Worm (Caenorhabditis elegans) whole organism, young adult: ENCODE results near the gene F02H6.7.

Experiments
- B0035.1 ChIP-seq: sonication (generic microtip); optimal IDR thresholded peaks from 2 replicates; lab custom pipeline; 2016; ENCODE audit warnings: missing genetic modification characterization, mild to moderate bottlenecking, missing compliant biosample characterization, missing genotype, missing genetic modification reagents
- F22D6.2 ChIP-seq: sonication (generic microtip); optimal IDR thresholded peaks from 2 replicates; lab custom pipeline; 2016; ENCODE audit warnings: mild to moderate bottlenecking, missing genetic modification characterization, missing compliant biosample characterization
- F57A8.1 ChIP-seq: fragments of 200-800 bp; sonication (Bioruptor generic); optimal IDR thresholded peaks from 2 replicates; lab custom pipeline; 2018; ENCODE audit warnings: mild to moderate bottlenecking, missing genetic modification characterization, moderate library complexity, missing compliant biosample characterization
- K11D2.4 ChIP-seq: fragments of 200-800 bp; sonication (Bioruptor generic); IDR thresholded peaks from 2 replicates; pipeline ENCODE4 v1.3.6; 2022; ENCODE audit warnings: missing genetic modification reagents, missing genetic modification characterization, missing compliant biosample characterization
- K12H6.12 ChIP-seq: fragments of 200-800 bp; sonication (Bioruptor generic); optimal IDR thresholded peaks from 2 replicates; lab custom pipeline; 2018; ENCODE audit warnings: mild to moderate bottlenecking, missing genetic modification characterization, missing compliant biosample characterization
- Y53F4B.3 ChIP-seq: fragments of 200-800 bp; sonication (Bioruptor generic); IDR thresholded peaks from 2 replicates; pipeline ENCODE4 v1.3.6; 2022; ENCODE audit warnings: missing genetic modification reagents, missing genetic modification characterization, missing compliant biosample characterization
- Y53G8AR.9 ChIP-seq: fragments of 200-800 bp; sonication (Bioruptor generic); conservative IDR thresholded peaks from 2 replicates; pipeline ENCODE4 v1.3.6; 2022; ENCODE audit warnings: missing genetic modification reagents, missing genetic modification characterization, missing compliant biosample characterization
- attf-6 ChIP-seq: fragments of 200-800 bp; sonication (Bioruptor generic); IDR thresholded peaks from 2 replicates; pipeline ENCODE4 v1.3.6; 2022; ENCODE audit warnings: missing genetic modification reagents, missing genetic modification characterization, missing compliant biosample characterization
- bed-1 ChIP-seq: fragments of 200-800 bp; sonication (Bioruptor generic); IDR thresholded peaks from 2 replicates; pipeline ENCODE4 v1.3.6; 2022; ENCODE audit warnings: missing genetic modification reagents, missing genetic modification characterization, missing compliant biosample characterization
- bed-2 ChIP-seq: fragments of 200-800 bp; sonication (Bioruptor generic); IDR thresholded peaks from 2 replicates; pipeline ENCODE4 v1.3.6; 2022; ENCODE audit warnings: missing genetic modification reagents, missing genetic modification characterization, missing compliant biosample characterization
- cebp-1 ChIP-seq, 2 experiments: fragments of 200-800 bp in 1 of 2; sonication (Bioruptor generic) in 1 of 2; sonication (generic microtip) in 1 of 2; IDR thresholded peaks in 1 of 2; optimal IDR thresholded peaks in 1 of 2; 2 replicates each; pipeline versions ENCODE4 v1.3.6 to Lab custom; 2017 to 2022; ENCODE audit warnings: missing compliant biosample characterization in 2 of 2, missing genetic modification characterization in 2 of 2, mild to moderate bottlenecking in 1 of 2, missing genetic modification reagents in 1 of 2, moderate library complexity in 1 of 2
- cebp-2 ChIP-seq: fragments of 200-800 bp; sonication (Bioruptor generic); IDR thresholded peaks from 2 replicates; pipeline ENCODE4 v1.3.6; 2022; ENCODE audit warnings: missing genetic modification characterization, missing compliant biosample characterization
- ceh-27 ChIP-seq: fragments of 200-800 bp; sonication (Bioruptor generic); optimal IDR thresholded peaks from 2 replicates; lab custom pipeline; 2018; ENCODE audit warnings: mild to moderate bottlenecking, missing genetic modification characterization, moderate library complexity, missing compliant biosample characterization
- ceh-91 ChIP-seq: fragments of 200-800 bp; sonication (Bioruptor generic); IDR thresholded peaks from 2 replicates; pipeline ENCODE4 v1.3.6; 2022; ENCODE audit warnings: missing genetic modification reagents, missing genetic modification characterization, missing compliant biosample characterization
- die-1 ChIP-seq: sonication (generic microtip); optimal IDR thresholded peaks from 2 replicates; lab custom pipeline; 2016; ENCODE audit warnings: missing genotype, mild to moderate bottlenecking, missing genetic modification characterization, missing compliant biosample characterization
- dox-1 ChIP-seq: fragments of 200-800 bp; sonication (Bioruptor generic); IDR thresholded peaks from 2 replicates; pipeline ENCODE4 v1.3.6; 2022; ENCODE audit warnings: missing genetic modification reagents, missing genetic modification characterization, missing compliant biosample characterization
- dpff-1 ChIP-seq: sonication (generic microtip); optimal IDR thresholded peaks from 2 replicates; lab custom pipeline; 2017; ENCODE audit warnings: mild to moderate bottlenecking, missing genetic modification characterization, missing compliant biosample characterization
- efl-1 ChIP-seq: fragments of 150-350 bp; optimal IDR thresholded peaks from 2 replicates; lab custom pipeline; 2014; ENCODE audit warnings: missing biosample characterization, missing genetic modification reagents, missing genetic modification characterization
- egl-18 ChIP-seq: fragments of 200-800 bp; sonication (Bioruptor generic); IDR thresholded peaks from 2 replicates; pipeline ENCODE4 v1.3.6; 2022; ENCODE audit warnings: missing genetic modification reagents, missing genetic modification characterization, missing compliant biosample characterization
- egrh-3 ChIP-seq: fragments of 200-800 bp; sonication (Bioruptor generic); IDR thresholded peaks from 2 replicates; pipeline ENCODE4 v1.3.6; 2022; ENCODE audit warnings: missing genetic modification reagents, missing genetic modification characterization, missing compliant biosample characterization
- hlh-12 ChIP-seq: sonication (generic microtip); optimal IDR thresholded peaks from 2 replicates; lab custom pipeline; 2016; ENCODE audit warnings: missing genetic modification characterization, missing compliant biosample characterization
- hmg-1.2 ChIP-seq: fragments of 200-800 bp; sonication (Bioruptor generic); IDR thresholded peaks from 2 replicates; pipeline ENCODE4 v1.3.6; 2022; ENCODE audit warnings: missing genetic modification reagents, missing genetic modification characterization, missing compliant biosample characterization
- hsf-1 ChIP-seq: fragments of 200-800 bp; sonication (Bioruptor generic); IDR thresholded peaks from 2 replicates; pipeline ENCODE4 v1.3.6; 2022; ENCODE audit warnings: missing genetic modification reagents, missing genetic modification characterization, missing compliant biosample characterization
- let-607 ChIP-seq, 2 experiments: fragments of 200-800 bp in 1 of 2; sonication (Bioruptor generic) in 1 of 2; sonication (generic microtip) in 1 of 2; optimal IDR thresholded peaks; 2 replicates each; lab custom pipeline; 2016 to 2018; ENCODE audit warnings: mild to moderate bottlenecking in 2 of 2, missing compliant biosample characterization in 2 of 2, missing genetic modification characterization in 2 of 2, moderate library complexity in 2 of 2, missing genotype in 1 of 2
- lin-26 ChIP-seq: fragments of 200-800 bp; sonication (Bioruptor generic); IDR thresholded peaks from 2 replicates; pipeline ENCODE4 v1.3.6; 2022; ENCODE audit warnings: missing genetic modification reagents, missing genetic modification characterization, missing compliant biosample characterization
- lin-40 ChIP-seq: sonication (generic microtip); optimal IDR thresholded peaks from 2 replicates; lab custom pipeline; 2016; ENCODE audit warnings: missing genetic modification characterization, mild to moderate bottlenecking, missing compliant biosample characterization, missing genotype, missing genetic modification reagents
- madf-3 ChIP-seq: fragments of 200-800 bp; sonication (Bioruptor generic); IDR thresholded peaks from 2 replicates; pipeline ENCODE4 v1.3.6; 2022; ENCODE audit warnings: missing genetic modification reagents, missing genetic modification characterization, missing compliant biosample characterization
- madf-8 ChIP-seq: fragments of 200-800 bp; sonication (Bioruptor generic); conservative IDR thresholded peaks from 2 replicates; pipeline ENCODE4 v1.3.6; 2022; ENCODE audit warnings: missing genetic modification reagents, missing genetic modification characterization, missing compliant biosample characterization
- mcd-1 ChIP-seq: fragments of 200-800 bp; sonication (Bioruptor generic); IDR thresholded peaks from 2 replicates; pipeline ENCODE4 v1.3.6; 2022; ENCODE audit warnings: missing genetic modification reagents, missing genetic modification characterization, missing compliant biosample characterization
- nfya-1 ChIP-seq: sonication (generic microtip); optimal IDR thresholded peaks from 2 replicates; lab custom pipeline; 2017; ENCODE audit warnings: antibody characterized with exemption, missing compliant biosample characterization, missing genetic modification characterization, borderline replicate concordance; ENCODE audit not compliant: insufficient read depth
- nfyb-1 ChIP-seq: fragments of 200-800 bp; sonication (Bioruptor generic); IDR thresholded peaks from 2 replicates; pipeline ENCODE4 v1.3.6; 2022; ENCODE audit warnings: missing genetic modification reagents, missing genetic modification characterization, missing compliant biosample characterization
- rpc-1 ChIP-seq, 2 experiments: fragments of 150-350 bp in 1 of 2; sonication (generic microtip) in 1 of 2; optimal IDR thresholded peaks; 2 replicates each; lab custom pipeline; 2014 to 2018; ENCODE audit warnings: missing biosample characterization in 1 of 2, missing genetic modification characterization in 1 of 2, missing genetic modification reagents in 1 of 2, missing genotype in 1 of 2
- snpc-4 ChIP-seq, 5 experiments: fragments of 150-350 bp in 1 of 5; sonication (generic microtip) in 4 of 5; optimal IDR thresholded peaks; 2 replicates each; lab custom pipeline; 2014 to 2018; ENCODE audit warnings: missing genetic modification characterization in 5 of 5, missing biosample characterization in 3 of 5, antibody characterized with exemption in 2 of 5, mild to moderate bottlenecking in 2 of 5, missing compliant biosample characterization in 2 of 5, missing genotype in 2 of 5, moderate library complexity in 2 of 5, missing genetic modification reagents in 1 of 5
- somi-1 ChIP-seq: fragments of 200-800 bp; sonication (Bioruptor generic); optimal IDR thresholded peaks from 2 replicates; lab custom pipeline; 2018; ENCODE audit warnings: mild to moderate bottlenecking, missing genetic modification characterization, missing compliant biosample characterization
- tbx-9 ChIP-seq: sonication (generic microtip); optimal IDR thresholded peaks from 2 replicates; lab custom pipeline; 2016; ENCODE audit warnings: borderline replicate concordance, missing genetic modification characterization, inconsistent platforms, missing compliant biosample characterization
- zim-3 ChIP-seq: sonication (generic microtip); optimal IDR thresholded peaks from 2 replicates; lab custom pipeline; 2017; ENCODE audit warnings: mild to moderate bottlenecking, missing genetic modification characterization, moderate library complexity, missing compliant biosample characterization
- ztf-26 ChIP-seq: sonication (generic microtip); optimal IDR thresholded peaks from 2 replicates; lab custom pipeline; 2017; ENCODE audit warnings: missing genetic modification characterization, missing compliant biosample characterization

F02H6.7 gene

DNA sequence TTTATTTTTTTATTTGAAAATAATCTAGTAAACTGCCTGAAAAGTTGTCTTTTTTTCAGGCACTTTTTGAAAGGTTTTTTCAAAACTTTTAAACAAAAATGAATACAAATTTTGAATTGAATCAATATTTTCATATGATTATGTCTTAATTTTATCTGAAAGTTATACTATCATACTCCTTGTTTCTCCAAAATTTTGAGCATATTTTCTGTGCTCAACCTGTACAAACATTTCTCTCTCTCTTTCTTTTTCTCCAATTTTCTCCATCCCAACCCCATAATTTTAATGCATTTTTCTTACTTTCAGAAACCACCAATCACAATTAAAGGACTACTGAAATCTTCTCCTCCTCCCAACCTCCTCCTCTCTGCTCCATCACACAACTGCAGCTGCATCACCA is 48.2 kb upstream of the F02H6.7 start, which contains the start of gene ilcr-1 (continued):
- no peak for TF ChIP-seq nfyb-1 (GFP tag; lab: Robert Waterston, UW)
- TF ChIP-seq Y53G8AR.9 = no peak
- TF ChIP-seq hsf-1 (GFP tag; lab: Robert Waterston, UW) = no peak
- TF ChIP-seq, all 124 proteins: peak for 0

- TF ChIP-seq dpff-1 (tag; lab: Kevin White, UChicago) (no peak), efl-1 (GFP tag; lab: Kevin White, UChicago) (no peak), ceh-27 (GFP tag; lab: Kevin White, UChicago) (no peak), cebp-1 (GFP tag; IDR thresholded peaks at IDR 0.05; lab: Robert Waterston, UW) (no peak), cebp-1 (tag; optimal IDR thresholded peaks at IDR 0.05; lab: Kevin White, UChicago) (no peak), B0035.1 (tag; lab: Kevin White, UChicago) (no peak), let-607 (tag; optimal IDR thresholded peaks at IDR 0.05; lab: Kevin White, UChicago) (no peak), Y53G8AR.9 (no peak), F57A8.1 (GFP tag; lab: Kevin White, UChicago) (no peak), die-1 (tag; lab: Kevin White, UChicago) (no peak), madf-8 (GFP tag; lab: Robert Waterston, UW) (no peak), dox-1 (no peak)
Observed at ce11 chrIV:14274834-14275233, 46.9 kb upstream of the F02H6.7 start.

- no peak for TF ChIP-seq tbx-9
- TF ChIP-seq egrh-3 = peak; percentile 39
- TF ChIP-seq zim-3 = no peak
- no peak for TF ChIP-seq let-607 (tag; optimal IDR thresholded peaks at IDR 0.05; lab: Kevin White, UChicago)
- no peak for TF ChIP-seq nfya-1
- TF ChIP-seq cebp-1 (GFP tag; IDR thresholded peaks at IDR 0.05; lab: Robert Waterston, UW) = no peak
- TF ChIP-seq cebp-1 (tag; optimal IDR thresholded peaks at IDR 0.05; lab: Kevin White, UChicago) = no peak
- no peak for TF ChIP-seq K11D2.4
- no peak for TF ChIP-seq madf-3
- TF ChIP-seq ztf-26 = no peak
- peak; percentile 36 for TF ChIP-seq K12H6.12 (tag; lab: Kevin White, UChicago)
- no peak for TF ChIP-seq lin-26 (GFP tag; lab: Robert Waterston, UW)
Observed at ce11 chrIV:14272561-14272960, 44.6 kb upstream of the F02H6.7 start.

ce11 chrIV:14269932-14270331 is 42.0 kb upstream of the F02H6.7 start:
- TF ChIP-seq F22D6.2 (tag; lab: Kevin White, UChicago) = no peak
- no peak for TF ChIP-seq bed-2
- no peak for TF ChIP-seq egl-18
- TF ChIP-seq bed-1 (GFP tag; lab: Robert Waterston, UW) = no peak
- TF ChIP-seq, all 124 proteins: peak for 0

DNA sequence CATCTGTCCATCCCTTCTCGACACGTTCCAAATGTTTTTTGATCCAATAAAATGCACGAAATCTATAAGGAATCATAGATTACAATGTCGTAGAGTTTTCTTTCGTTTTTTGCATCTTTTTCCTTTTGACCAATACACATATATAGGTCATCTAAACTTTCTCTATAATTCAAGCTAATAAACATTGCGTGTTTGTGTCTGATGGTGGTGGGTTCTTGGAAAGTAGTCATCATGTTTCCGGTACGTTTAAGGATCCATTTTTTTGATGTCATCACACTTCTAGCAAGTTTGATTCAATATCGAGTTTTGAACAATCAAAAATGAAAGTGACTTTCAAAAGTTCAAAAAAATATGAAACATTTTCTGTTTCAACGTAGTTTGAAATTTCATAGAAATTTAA is 40.9 kb upstream of the F02H6.7 start:
- TF ChIP-seq hlh-12 (tag; lab: Kevin White, UChicago) = no peak
- TF ChIP-seq ceh-91 (GFP tag; lab: Robert Waterston, UW) = no peak
- TF ChIP-seq rpc-1 (optimal IDR thresholded peaks at IDR 0.05; lab: Kevin White, UChicago) = no peak
- no peak for TF ChIP-seq rpc-1 (tag; optimal IDR thresholded peaks at IDR 0.05; lab: Kevin White, UChicago)
- TF ChIP-seq mcd-1 (GFP tag; lab: Robert Waterston, UW) = no peak

DNA sequence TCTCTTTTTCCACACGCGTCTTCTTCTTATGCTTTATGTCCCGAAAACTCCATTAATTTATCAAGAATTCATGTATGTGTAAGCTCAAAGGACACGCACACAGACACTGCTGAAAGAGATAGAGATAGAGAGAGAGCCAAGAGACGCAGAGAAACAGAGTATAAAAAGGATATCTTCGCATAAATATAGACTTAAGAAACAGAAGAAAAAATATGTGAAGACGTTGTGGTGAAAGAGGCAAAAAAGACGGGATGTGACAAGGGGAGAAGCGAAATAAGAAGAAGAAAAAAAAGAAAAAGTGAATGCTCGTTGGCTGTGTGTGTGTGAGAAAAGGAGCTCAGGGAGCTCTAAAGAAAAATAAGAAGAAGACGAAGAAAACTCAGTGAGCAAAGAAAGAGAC is 32.8 kb upstream of the F02H6.7 start:
- TF ChIP-seq lin-40 (tag; lab: Kevin White, UChicago) (peak; percentile 12), somi-1 (GFP tag; lab: Kevin White, UChicago) (peak; percentile 22), hsf-1 (GFP tag; lab: Robert Waterston, UW) (no peak), attf-6 (GFP tag; lab: Robert Waterston, UW) (no peak), Y53F4B.3 (GFP tag; lab: Robert Waterston, UW) (no peak), cebp-2 (GFP tag; lab: Robert Waterston, UW) (no peak), hmg-1.2 (GFP tag; lab: Robert Waterston, UW) (peak; percentile 32; the same call in 1 of the 2 replicates), K12H6.12 (tag; lab: Kevin White, UChicago) (peak; percentile 57), snpc-4 (GFP tag; optimal IDR thresholded peaks at IDR 0.05; lab: Kevin White, UChicago) (peak; percentile 12), snpc-4 (tag; optimal IDR thresholded peaks at IDR 0.05; lab: Kevin White, UChicago) (no peak), nfyb-1 (GFP tag; lab: Robert Waterston, UW) (no peak)
